Fruit fly (Drosophila melanogaster) whole organism: ENCODE results near the gene CheB38a.

Source experiments
- CG8478 ChIP-seq: fragments of >200 bp; optimal IDR thresholded peaks from 2 replicates; lab custom pipeline; 2018; ENCODE audit warnings: inconsistent platforms
- Dll ChIP-seq: fragments of >200 bp; optimal IDR thresholded peaks from 2 replicates; lab custom pipeline; 2017
- EcR ChIP-seq, 2 experiments: fragments of >200 bp; optimal IDR thresholded peaks; 2 replicates each; lab custom pipeline; 2017; ENCODE audit warnings: missing biosample characterization in 2 of 2, missing genetic modification characterization in 2 of 2, missing genetic modification reagents in 2 of 2
- pan ChIP-seq: fragments of >200 bp; optimal IDR thresholded peaks from 2 replicates; lab custom pipeline; 2017
- psq ChIP-seq: fragments of >200 bp; optimal IDR thresholded peaks from 2 replicates; lab custom pipeline; 2017
- usp ChIP-seq: fragments of >200 bp; optimal IDR thresholded peaks from 2 replicates; lab custom pipeline; 2017; ENCODE audit warnings: missing biosample characterization, missing genetic modification characterization, mixed read lengths

CheB38a gene

dm6 chr2L:20818432-20818831 is at the start of gene CheB38a:
Gene CheB38a (minus strand): TSS chr2L:20818532.
- no peak for TF ChIP-seq psq
- no peak for TF ChIP-seq usp (GFP tag; lab: Kevin White, UChicago)
- TF ChIP-seq EcR (GFP tag; optimal IDR thresholded peaks at IDR 0.05; lab: Kevin White, UChicago): no peak
- no peak for TF ChIP-seq Dll
- no peak for TF ChIP-seq pan (lab: Kevin White, UChicago)
- no peak for TF ChIP-seq CG8478

- TF ChIP-seq psq (no peak), pan (lab: Kevin White, UChicago) (no peak), Dll (no peak)
Measured at dm6 chr2L:20867381-20867780, 49.0 kb upstream of the CheB38a start, which contains the start of gene CG31675. Gene CG31675 (plus strand): TSS chr2L:20867755.

dm6 chr2L:20864764-20865265 is 46.5 kb upstream of the CheB38a start, which contains the start of gene CG9338:
Gene CG9338 (plus strand): TSS chr2L:20865215.
- no peak for TF ChIP-seq CG8478
- TF ChIP-seq Dll: no peak
- peak; percentile 98 for TF ChIP-seq pan (lab: Kevin White, UChicago)

dm6 chr2L:20858371-20859340 is 40.3 kb upstream of the CheB38a start, which contains the start of gene bero:
Gene bero (plus strand): TSS chr2L:20858695.
- TF ChIP-seq Dll: no peak
- no peak for TF ChIP-seq pan (lab: Kevin White, UChicago)
- no peak for TF ChIP-seq EcR (GFP tag; optimal IDR thresholded peaks at IDR 0.05; lab: Kevin White, UChicago)
- no peak for TF ChIP-seq CG8478
- no peak for TF ChIP-seq usp (GFP tag; lab: Kevin White, UChicago)
- TF ChIP-seq psq: no peak

dm6 chr2L:20857791-20858190 is 39.5 kb upstream of the CheB38a start, which contains the start of gene CG14400:
Gene CG14400 (minus strand): TSS chr2L:20857891.
- TF ChIP-seq EcR (GFP tag; optimal IDR thresholded peaks at IDR 0.05; lab: Kevin White, UChicago) (no peak), usp (GFP tag; lab: Kevin White, UChicago) (no peak), CG8478 (no peak), Dll (no peak), pan (lab: Kevin White, UChicago) (no peak), psq (no peak)

- TF ChIP-seq EcR (GFP tag; optimal IDR thresholded peaks at IDR 0.05; lab: Kevin White, UChicago) (no peak), Dll (no peak), usp (GFP tag; lab: Kevin White, UChicago) (no peak), psq (no peak), pan (lab: Kevin White, UChicago) (no peak), CG8478 (no peak)
Measured at dm6 chr2L:20852092-20852628, 33.8 kb upstream of the CheB38a start, which contains the start of gene twit. Gene twit (plus strand): TSS chr2L:20852578.

- TF ChIP-seq Dll: no peak
- TF ChIP-seq pan (lab: Kevin White, UChicago): no peak
- TF ChIP-seq EcR (GFP tag; optimal IDR thresholded peaks at IDR 0.05; lab: Kevin White, UChicago): no peak
- TF ChIP-seq CG8478: no peak
- no peak for TF ChIP-seq psq
Measured at dm6 chr2L:20851592-20851991, 33.3 kb upstream of the CheB38a start.

dm6 chr2L:20849000-20849399 is 30.7 kb upstream of the CheB38a start, which contains the start of gene CG14402:
Gene CG14402 (plus strand): TSS chr2L:20849300.
- TF ChIP-seq psq (no peak), Dll (no peak), EcR (GFP tag; optimal IDR thresholded peaks at IDR 0.05; lab: Kevin White, UChicago) (no peak), pan (lab: Kevin White, UChicago) (no peak), usp (GFP tag; lab: Kevin White, UChicago) (no peak), CG8478 (no peak)

- TF ChIP-seq EcR (GFP tag; optimal IDR thresholded peaks at IDR 0.05; lab: Kevin White, UChicago) (no peak), psq (no peak), pan (lab: Kevin White, UChicago) (no peak), Dll (no peak), usp (GFP tag; lab: Kevin White, UChicago) (no peak), CG8478 (no peak)
Measured at dm6 chr2L:20844381-20844780, 26.0 kb upstream of the CheB38a start.

- no peak for TF ChIP-seq CG8478
Measured at dm6 chr2L:20840462-20841038, 22.2 kb upstream of the CheB38a start, which contains the start of gene CG31676. Gene CG31676 (plus strand): TSS chr2L:20840750.

dm6 chr2L:20840006-20840405 is 21.7 kb upstream of the CheB38a start:
- no peak for TF ChIP-seq EcR (GFP tag; optimal IDR thresholded peaks at IDR 0.05; lab: Kevin White, UChicago)
- no peak for TF ChIP-seq usp (GFP tag; lab: Kevin White, UChicago)
- no peak for TF ChIP-seq CG8478
- TF ChIP-seq Dll: no peak
- TF ChIP-seq pan (lab: Kevin White, UChicago): no peak
- no peak for TF ChIP-seq psq

dm6 chr2L:20837885-20838284 is 19.6 kb upstream of the CheB38a start, which contains the start of gene Spn38F:
Gene Spn38F (minus strand): TSS chr2L:20837985.
- no peak for TF ChIP-seq Dll
- TF ChIP-seq usp (GFP tag; lab: Kevin White, UChicago): no peak
- no peak for TF ChIP-seq EcR (GFP tag; optimal IDR thresholded peaks at IDR 0.05; lab: Kevin White, UChicago)
- no peak for TF ChIP-seq psq
- TF ChIP-seq CG8478: no peak
- no peak for TF ChIP-seq pan (lab: Kevin White, UChicago)
